Fruit fly (Drosophila melanogaster): ENCODE measurements around the gene CG16762.

dm6 chr3L:2481470-2481869 lies 6.1 kb upstream of the CG16762 start:
- TF ChIP-seq Oaz (GFP tag; IDR thresholded peaks at IDR 0.05) (no peak), Atf3 (GFP tag; optimal IDR thresholded peaks at IDR 0.05) (no peak), D (optimal IDR thresholded peaks at IDR 0.05) (no peak), D (GFP tag; optimal IDR thresholded peaks at IDR 0.05) (no peak), Sin3A (optimal IDR thresholded peaks at IDR 0.05) (no peak), CG6175 (GFP tag; IDR thresholded peaks at IDR 0.05) (no peak), CG12942 (GFP tag; optimal IDR thresholded peaks at IDR 0.05) (no peak), sug (tag; optimal IDR thresholded peaks at IDR 0.05) (no peak), CG17361 (GFP tag; IDR thresholded peaks at IDR 0.05) (no peak), maf-S (GFP tag; optimal IDR thresholded peaks at IDR 0.05) (no peak), Dll (GFP tag; IDR thresholded peaks at IDR 0.05; ENCODE audit: partially characterized antibody) (no peak), kah (GFP tag; optimal IDR thresholded peaks at IDR 0.05) (no peak), eve (GFP tag; optimal IDR thresholded peaks at IDR 0.05) (no peak), tna (GFP tag; IDR thresholded peaks at IDR 0.05; ENCODE audit: partially characterized antibody) (no peak)
